Fruit fly (Drosophila melanogaster): ENCODE measurements around the gene Pfdn2.

Pfdn2 gene

dm6 chr3L:11074043-11074853 is at the start of gene Pfdn2, which contains the start of gene Noc1:
Gene Pfdn2, minus strand, starts transcription at chr3L:11074388.
Gene Noc1, plus strand, starts transcription at chr3L:11074769.
- TF ChIP-seq CG6276 (GFP tag; optimal IDR thresholded peaks at IDR 0.05) (no peak), topi (GFP tag; optimal IDR thresholded peaks at IDR 0.05) (no peak), CG8632 (GFP tag; optimal IDR thresholded peaks at IDR 0.05) (no peak), salr (GFP tag; optimal IDR thresholded peaks at IDR 0.05) (no peak), Sox15 (GFP tag; optimal IDR thresholded peaks at IDR 0.05) (no peak), CG4318 (GFP tag; optimal IDR thresholded peaks at IDR 0.05) (no peak), Lpt (GFP tag; optimal IDR thresholded peaks at IDR 0.05) (no peak), fd59A (GFP tag; optimal IDR thresholded peaks at IDR 0.05) (no peak), CG11294 (GFP tag; IDR thresholded peaks at IDR 0.05) (peak; percentile 50; the same call in 1 of the 2 replicates), achi (GFP tag; optimal IDR thresholded peaks at IDR 0.05) (no peak), svp (GFP tag) (no peak), dac (GFP tag; optimal IDR thresholded peaks at IDR 0.05) (no peak), net (GFP tag; optimal IDR thresholded peaks at IDR 0.05) (no peak), vri (GFP tag; optimal IDR thresholded peaks at IDR 0.05) (no peak), Ets96B (tag; optimal IDR thresholded peaks at IDR 0.05) (no peak), esn (GFP tag; optimal IDR thresholded peaks at IDR 0.05) (peak; percentile 62), Hr39 (GFP tag; optimal IDR thresholded peaks at IDR 0.05) (no peak), Gug (GFP tag; IDR thresholded peaks at IDR 0.05) (peak; percentile 30; the same call in 1 of the 2 replicates), CG7368 (GFP tag; optimal IDR thresholded peaks at IDR 0.05) (no peak), eg (GFP tag; IDR thresholded peaks at IDR 0.05) (no peak), CG6854 (GFP tag; optimal IDR thresholded peaks at IDR 0.05) (peak; percentile 20), Eip93F (GFP tag; optimal IDR thresholded peaks at IDR 0.05) (no peak), fd85E (GFP tag; optimal IDR thresholded peaks at IDR 0.05) (no peak), dsx (GFP tag; optimal IDR thresholded peaks at IDR 0.05; ENCODE audit: poor library complexity, severe bottlenecking) (no peak), CG11762 (GFP tag; optimal IDR thresholded peaks at IDR 0.05; ENCODE audit: insufficient read depth) (no peak), CG34406 (GFP tag; optimal IDR thresholded peaks at IDR 0.05) (no peak), CG15336 (GFP tag; IDR thresholded peaks at IDR 0.05) (0 out of 2 replicates have a peak, but pooled peaks have one; percentile 7), CG31627 (GFP tag; optimal IDR thresholded peaks at IDR 0.05) (peak; percentile 51), Ets21C (GFP tag; optimal IDR thresholded peaks at IDR 0.05) (no peak), CG3032 (tag; optimal IDR thresholded peaks at IDR 0.05) (peak; percentile 31), lz (GFP tag; optimal IDR thresholded peaks at IDR 0.05) (peak; percentile 38), Sox102F (GFP tag; optimal IDR thresholded peaks at IDR 0.05) (no peak), CG3919 (GFP tag; optimal IDR thresholded peaks at IDR 0.05) (no peak), CG8319 (GFP tag; optimal IDR thresholded peaks at IDR 0.05) (peak; percentile 2), Sox14 (GFP tag; optimal IDR thresholded peaks at IDR 0.05) (no peak), ss (GFP tag; optimal IDR thresholded peaks at IDR 0.05) (no peak), Eip78C (GFP tag) (no peak), CG32006 (GFP tag; optimal IDR thresholded peaks at IDR 0.05) (no peak), CG16779 (tag; optimal IDR thresholded peaks at IDR 0.05) (no peak), CG9139 (GFP tag; optimal IDR thresholded peaks at IDR 0.05) (no peak), CG10631 (GFP tag; optimal IDR thresholded peaks at IDR 0.05) (peak; percentile 73)
